Fruit fly (Drosophila melanogaster) whole organism, embryonic: ENCODE results near the gene CG32121.

ENCODE experiments used
- BEAF-32 ChIP-seq: fragments of 200-800 bp; sonication (Bioruptor generic); optimal IDR thresholded peaks from 3 replicates; lab custom pipeline; 2017; ENCODE audit warnings: missing biosample characterization, missing genetic modification characterization, mild to moderate bottlenecking, moderate library complexity, missing genetic modification reagents
- Bdp1 ChIP-seq: fragments of 200-800 bp; sonication (Bioruptor generic); optimal IDR thresholded peaks from 3 replicates; lab custom pipeline; 2016; ENCODE audit warnings: missing biosample characterization, missing genetic modification characterization
- Bgb ChIP-seq: fragments of 200-800 bp; sonication (Bioruptor generic); IDR thresholded peaks from 2 replicates; pipeline ENCODE4 v1.3.6; 2022; ENCODE audit warnings: missing biosample characterization, missing genetic modification characterization; ENCODE audit not compliant: partially characterized antibody
- CG12744 ChIP-seq: fragments of 200-800 bp; sonication (Bioruptor generic); optimal IDR thresholded peaks from 2 replicates; lab custom pipeline; 2016; ENCODE audit warnings: missing biosample characterization, missing genetic modification characterization
- CG12769 ChIP-seq: fragments of 200-800 bp; sonication (Bioruptor generic); optimal IDR thresholded peaks from 2 replicates; lab custom pipeline; 2019; ENCODE audit warnings: missing biosample characterization, mild to moderate bottlenecking, missing genetic modification characterization, moderate library complexity
- CG13424 ChIP-seq: fragments of 200-800 bp; sonication (Bioruptor generic); optimal IDR thresholded peaks from 2 replicates; lab custom pipeline; 2019; ENCODE audit warnings: missing biosample characterization, mild to moderate bottlenecking, missing genetic modification characterization, moderate library complexity
- CG13775 ChIP-seq: fragments of 200-800 bp; sonication (Bioruptor generic); optimal IDR thresholded peaks from 3 replicates; lab custom pipeline; 2017; ENCODE audit warnings: missing biosample characterization, mild to moderate bottlenecking, missing genetic modification characterization
- CG14965 ChIP-seq: fragments of 200-800 bp; sonication (Bioruptor generic); optimal IDR thresholded peaks from 2 replicates; lab custom pipeline; 2016; ENCODE audit warnings: missing biosample characterization, missing genetic modification characterization, borderline replicate concordance
- CG17612 ChIP-seq: fragments of 200-800 bp; sonication (Bioruptor generic); IDR thresholded peaks from 2 replicates; pipeline ENCODE4 v1.3.6; 2022; ENCODE audit warnings: missing biosample characterization, missing genetic modification characterization
- CG17829 ChIP-seq: fragments of 200-800 bp; optimal IDR thresholded peaks from 2 replicates; lab custom pipeline; 2019; ENCODE audit warnings: missing biosample characterization, mild to moderate bottlenecking, missing genetic modification characterization, moderate library complexity
- CG18599 ChIP-seq: fragments of 200-800 bp; sonication (Bioruptor generic); optimal IDR thresholded peaks from 3 replicates; lab custom pipeline; 2017; ENCODE audit warnings: missing biosample characterization, missing genetic modification characterization, mild to moderate bottlenecking, moderate library complexity, missing genetic modification reagents
- CG2875 ChIP-seq: fragments of 200-800 bp; sonication (Bioruptor generic); optimal IDR thresholded peaks from 2 replicates; lab custom pipeline; 2017; ENCODE audit warnings: missing biosample characterization, mild to moderate bottlenecking, missing genetic modification characterization, missing genetic modification reagents
- CG31388 ChIP-seq: fragments of 200-800 bp; sonication (Bioruptor generic); optimal IDR thresholded peaks from 2 replicates; lab custom pipeline; 2016; ENCODE audit warnings: missing biosample characterization, missing genetic modification characterization
- CG3163 ChIP-seq: fragments of 200-800 bp; sonication (Bioruptor generic); optimal IDR thresholded peaks from 3 replicates; lab custom pipeline; 2016; ENCODE audit warnings: missing biosample characterization, missing genetic modification characterization
- CG4404 ChIP-seq: fragments of 200-800 bp; sonication (Bioruptor generic); IDR thresholded peaks from 2 replicates; pipeline ENCODE4 v1.3.6; 2022; ENCODE audit warnings: missing biosample characterization, missing genetic modification characterization
- CG9876 ChIP-seq: fragments of 200-800 bp; sonication (Bioruptor generic); optimal IDR thresholded peaks from 2 replicates; lab custom pipeline; 2016; ENCODE audit warnings: missing biosample characterization, missing genetic modification characterization
- CTCF ChIP-seq: fragments of 200-800 bp; sonication (Bioruptor generic); optimal IDR thresholded peaks from 2 replicates; lab custom pipeline; 2017; ENCODE audit warnings: missing biosample characterization, mild to moderate bottlenecking, missing genetic modification characterization, moderate library complexity
- Dll ChIP-seq: fragments of 200-800 bp; sonication (Bioruptor generic); IDR thresholded peaks from 4 replicates; pipeline ENCODE4 v1.3.6; 2022; ENCODE audit warnings: missing biosample characterization, missing genetic modification characterization; ENCODE audit not compliant: partially characterized antibody
- Gsc ChIP-seq: fragments of 200-800 bp; sonication (Bioruptor generic); IDR thresholded peaks from 2 replicates; pipeline ENCODE4 v1.3.6; 2022; ENCODE audit warnings: missing biosample characterization, missing genetic modification characterization
- H15 ChIP-seq: fragments of 200-800 bp; sonication (Bioruptor generic); IDR thresholded peaks from 3 replicates; pipeline ENCODE4 v1.3.6; 2022; ENCODE audit warnings: missing biosample characterization, missing genetic modification characterization
- HLH4C ChIP-seq: fragments of 200-800 bp; sonication (Bioruptor generic); IDR thresholded peaks from 3 replicates; pipeline ENCODE4 v1.3.6; 2022; ENCODE audit warnings: missing biosample characterization, missing genetic modification characterization; ENCODE audit not compliant: partially characterized antibody
- NC2α ChIP-seq: fragments of 200-800 bp; sonication (Bioruptor generic); optimal IDR thresholded peaks from 2 replicates; lab custom pipeline; 2016; ENCODE audit warnings: missing biosample characterization, missing genetic modification characterization
- Scr ChIP-seq: fragments of 200-800 bp; sonication (Bioruptor generic); IDR thresholded peaks from 2 replicates; pipeline ENCODE4 v1.3.6; 2022; ENCODE audit warnings: missing biosample characterization, missing genetic modification characterization; ENCODE audit not compliant: partially characterized antibody
- Ssrp ChIP-seq: fragments of 200-800 bp; sonication (Bioruptor generic); optimal IDR thresholded peaks from 2 replicates; lab custom pipeline; 2018; ENCODE audit warnings: missing biosample characterization, mild to moderate bottlenecking, missing genetic modification characterization, moderate library complexity
- YL-1 ChIP-seq: fragments of 200-800 bp; sonication (Bioruptor generic); optimal IDR thresholded peaks from 3 replicates; lab custom pipeline; 2017; ENCODE audit warnings: missing biosample characterization, mild to moderate bottlenecking, missing genetic modification characterization
- ab ChIP-seq: fragments of 200-800 bp; sonication (Bioruptor generic); optimal IDR thresholded peaks from 2 replicates; lab custom pipeline; 2016; ENCODE audit warnings: missing biosample characterization, missing genetic modification characterization
- abd-A ChIP-seq: fragments of 200-800 bp; sonication (Bioruptor generic); optimal IDR thresholded peaks from 3 replicates; lab custom pipeline; 2019; ENCODE audit warnings: missing biosample characterization, mild to moderate bottlenecking, missing genetic modification characterization, moderate library complexity
- aop ChIP-seq: fragments of 200-800 bp; sonication (Bioruptor generic); IDR thresholded peaks from 2 replicates; pipeline ENCODE4 v1.3.6; 2022; ENCODE audit warnings: missing biosample characterization, missing genetic modification characterization
- ato ChIP-seq: fragments of 200-800 bp; sonication (Bioruptor generic); IDR thresholded peaks from 2 replicates; pipeline ENCODE4 v1.3.6; 2022; ENCODE audit warnings: missing biosample characterization, missing genetic modification characterization; ENCODE audit not compliant: partially characterized antibody
- cad ChIP-seq: fragments of >200 bp; optimal IDR thresholded peaks from 2 replicates; lab custom pipeline; 2017; ENCODE audit warnings: missing biosample characterization, missing genetic modification characterization
- dmrt11E ChIP-seq: fragments of 200-800 bp; sonication (Bioruptor generic); optimal IDR thresholded peaks from 3 replicates; lab custom pipeline; 2018; ENCODE audit warnings: missing biosample characterization, mild to moderate bottlenecking, missing genetic modification characterization, moderate library complexity
- dpn ChIP-seq, 2 experiments: fragments of 200-800 bp; sonication (Bioruptor generic); optimal IDR thresholded peaks; 3 replicates each; lab custom pipeline; 2016; ENCODE audit warnings: missing biosample characterization in 2 of 2, missing genetic modification characterization in 2 of 2
- fd64A ChIP-seq: fragments of 200-800 bp; sonication (Bioruptor generic); optimal IDR thresholded peaks from 3 replicates; lab custom pipeline; 2018; ENCODE audit warnings: missing biosample characterization, mild to moderate bottlenecking, missing genetic modification characterization
- ftz-f1 ChIP-seq: fragments of 200-800 bp; sonication (Bioruptor generic); optimal IDR thresholded peaks from 2 replicates; lab custom pipeline; 2016; ENCODE audit warnings: missing biosample characterization, missing genetic modification characterization
- gcm ChIP-seq: fragments of 200-800 bp; sonication (Bioruptor generic); optimal IDR thresholded peaks from 2 replicates; lab custom pipeline; 2019; ENCODE audit warnings: missing biosample characterization, mild to moderate bottlenecking, missing genetic modification characterization, moderate library complexity
- gcm2 ChIP-seq: fragments of 200-800 bp; sonication (Bioruptor generic); optimal IDR thresholded peaks from 2 replicates; lab custom pipeline; 2016; ENCODE audit warnings: missing biosample characterization, missing genetic modification characterization
- lbe ChIP-seq: fragments of 200-800 bp; sonication (Bioruptor generic); optimal IDR thresholded peaks from 2 replicates; lab custom pipeline; 2016; ENCODE audit warnings: missing biosample characterization, mild to moderate bottlenecking, missing genetic modification characterization
- lov ChIP-seq, 2 experiments: fragments of 200-800 bp in 1 of 2; fragments of >200 bp in 1 of 2; sonication (Bioruptor generic) in 1 of 2; IDR thresholded peaks in 1 of 2; optimal IDR thresholded peaks in 1 of 2; 2 replicates in 1 of 2; 3 replicates in 1 of 2; pipeline versions ENCODE4 v1.3.6 to Lab custom; 2017 to 2022; ENCODE audit warnings: missing biosample characterization in 1 of 2, missing genetic modification characterization in 1 of 2
- mam ChIP-seq: fragments of 200-800 bp; sonication (Bioruptor generic); optimal IDR thresholded peaks from 3 replicates; lab custom pipeline; 2016; ENCODE audit warnings: missing biosample characterization, missing genetic modification characterization
- mld ChIP-seq: fragments of 200-800 bp; sonication (Bioruptor generic); IDR thresholded peaks from 3 replicates; pipeline ENCODE4 v1.3.6; 2022; ENCODE audit warnings: missing biosample characterization, missing genetic modification characterization; ENCODE audit not compliant: partially characterized antibody
- pita ChIP-seq: fragments of 200-800 bp; sonication (Bioruptor generic); optimal IDR thresholded peaks from 2 replicates; lab custom pipeline; 2017; ENCODE audit warnings: missing biosample characterization, mild to moderate bottlenecking, missing genetic modification characterization
- pnt ChIP-seq: fragments of 200-800 bp; sonication (Bioruptor generic); optimal IDR thresholded peaks from 3 replicates; lab custom pipeline; 2016; ENCODE audit warnings: missing biosample characterization, missing genetic modification characterization
- row ChIP-seq: fragments of 200-800 bp; sonication (Bioruptor generic); IDR thresholded peaks from 3 replicates; pipeline ENCODE4 v1.3.6; 2022; ENCODE audit warnings: missing biosample characterization, missing genetic modification characterization
- run ChIP-seq: fragments of 200-800 bp; sonication (Bioruptor generic); optimal IDR thresholded peaks from 3 replicates; lab custom pipeline; 2018; ENCODE audit warnings: missing biosample characterization, mild to moderate bottlenecking, missing genetic modification characterization
- sug ChIP-seq: fragments of 200-800 bp; optimal IDR thresholded peaks from 2 replicates; lab custom pipeline; 2019; ENCODE audit warnings: missing biosample characterization, mild to moderate bottlenecking, missing genetic modification characterization, moderate library complexity
- tna ChIP-seq: fragments of 200-800 bp; sonication (Bioruptor generic); IDR thresholded peaks from 2 replicates; pipeline ENCODE4 v1.3.6; 2022; ENCODE audit warnings: missing biosample characterization, missing genetic modification characterization; ENCODE audit not compliant: partially characterized antibody
- vnd ChIP-seq: fragments of 200-800 bp; sonication (Bioruptor generic); IDR thresholded peaks from 3 replicates; pipeline ENCODE4 v1.3.6; 2022; ENCODE audit warnings: missing biosample characterization, missing genetic modification characterization; ENCODE audit not compliant: partially characterized antibody
- wek ChIP-seq: fragments of 200-800 bp; sonication (Bioruptor generic); optimal IDR thresholded peaks from 3 replicates; lab custom pipeline; 2018; ENCODE audit warnings: missing biosample characterization, mild to moderate bottlenecking, missing genetic modification characterization, moderate library complexity
- wor ChIP-seq: fragments of 200-800 bp; sonication (Bioruptor generic); IDR thresholded peaks from 2 replicates; pipeline ENCODE4 v1.3.6; 2022; ENCODE audit warnings: missing biosample characterization, missing genetic modification characterization
- z ChIP-seq: fragments of 200-800 bp; sonication (Bioruptor generic); IDR thresholded peaks from 3 replicates; pipeline ENCODE4 v1.3.6; 2022; ENCODE audit warnings: missing biosample characterization, missing genetic modification characterization

CG32121 gene

dm6 chr3L:13432791-13433190, 10.7 kb upstream of the CG32121 start (continued):
- TF ChIP-seq lov (optimal IDR thresholded peaks at IDR 0.05; lab: Kevin White, UChicago) (no peak), lov (GFP tag; IDR thresholded peaks at IDR 0.05; lab: Robert Waterston, UW) (no peak), CG17612 (GFP tag; lab: Robert Waterston, UW) (no peak), CG3163 (GFP tag; lab: Kevin White, UChicago) (no peak), Gsc (GFP tag; lab: Robert Waterston, UW) (no peak), ab (GFP tag; lab: Kevin White, UChicago) (no peak), wor (GFP tag; lab: Robert Waterston, UW) (no peak), gcm (GFP tag; lab: Kevin White, UChicago) (peak; percentile 8), abd-A (tag; lab: Kevin White, UChicago) (peak; percentile 79), Scr (0 out of 2 replicates have a peak, but pooled peaks have one; percentile 9), HLH4C (GFP tag; lab: Robert Waterston, UW) (peak; percentile 47), ftz-f1 (peak; percentile 36), Ssrp (tag; lab: Kevin White, UChicago) (no peak), row (no peak), Dll (peak; percentile 19; the same call in 1 of the 4 replicates), CG9876 (GFP tag; lab: Kevin White, UChicago) (no peak), CG4404 (GFP tag; lab: Robert Waterston, UW) (no peak), CG31388 (GFP tag; lab: Kevin White, UChicago) (no peak), CG2875 (no peak), CG12744 (GFP tag; lab: Kevin White, UChicago) (no peak), pita (no peak), fd64A (GFP tag; lab: Kevin White, UChicago) (no peak), H15 (GFP tag; lab: Robert Waterston, UW) (no peak), dmrt11E (tag; lab: Kevin White, UChicago) (no peak), dpn (GFP tag; optimal IDR thresholded peaks at IDR 0.05; lab: Kevin White, UChicago) (no peak), mam (GFP tag; lab: Kevin White, UChicago) (no peak), YL-1 (GFP tag; lab: Kevin White, UChicago) (no peak), CG17829 (tag; lab: Kevin White, UChicago) (no peak), ato (peak; percentile 53), vnd (peak; percentile 25; the same call in 1 of the 3 replicates), wek (GFP tag; lab: Kevin White, UChicago) (peak; percentile 42), pnt (GFP tag; lab: Kevin White, UChicago) (no peak), lbe (GFP tag; lab: Kevin White, UChicago) (no peak), sug (tag; lab: Kevin White, UChicago) (no peak), BEAF-32 (GFP tag; lab: Kevin White, UChicago) (no peak), CG18599 (GFP tag; lab: Kevin White, UChicago) (no peak), aop (GFP tag; lab: Robert Waterston, UW) (no peak), Bgb (GFP tag; lab: Robert Waterston, UW) (peak; percentile 75), run (no peak), CG14965 (no peak), CG13424 (no peak), tna (GFP tag; lab: Robert Waterston, UW) (peak; percentile 72), CG13775 (GFP tag; lab: Kevin White, UChicago) (no peak), NC2α (GFP tag; lab: Kevin White, UChicago) (no peak), CTCF (no peak), mld (GFP tag; lab: Robert Waterston, UW) (peak; percentile 68; the same call in 2 of the 3 replicates), z (GFP tag; lab: Robert Waterston, UW) (peak; percentile 55; the same call in 1 of the 3 replicates), Bdp1 (peak; percentile 98), cad (GFP tag; lab: Kevin White, UChicago) (no peak), gcm2 (no peak), CG12769 (tag; lab: Kevin White, UChicago) (peak; percentile 64)
